Fruit fly (Drosophila melanogaster) whole organism, prepupa: ENCODE measurements around the gene witty.

Experiments used
- CG6276 ChIP-seq: fragments of 200-800 bp; sonication (Bioruptor generic); optimal IDR thresholded peaks from 2 replicates; lab custom pipeline; 2017; ENCODE audit warnings: missing biosample characterization, mild to moderate bottlenecking, missing genetic modification characterization
- Ets21C ChIP-seq: fragments of 200-800 bp; sonication (Bioruptor generic); optimal IDR thresholded peaks from 3 replicates; lab custom pipeline; 2016; ENCODE audit warnings: missing biosample characterization, missing genetic modification characterization

- peak; percentile 65 for TF ChIP-seq CG6276
- peak; percentile 62 for TF ChIP-seq Ets21C
Observed at dm6 chr2L:8362273-8362954, 24.3 kb downstream of the witty start, which contains the start of gene CG7627.
